Worm (Caenorhabditis elegans) whole organism, young adult: Measurements from ENCODE around the gene jtr-1.

Source experiments
- F33H1.4 ChIP-seq: fragments of 200-800 bp; sonication (Bioruptor generic); IDR thresholded peaks from 2 replicates; pipeline ENCODE4 v1.3.6; 2022; ENCODE audit warnings: missing genetic modification reagents, missing genetic modification characterization, missing compliant biosample characterization
- T26A5.8 ChIP-seq: sonication (generic microtip); optimal IDR thresholded peaks from 2 replicates; lab custom pipeline; 2016; ENCODE audit warnings: missing genetic modification characterization, missing compliant biosample characterization
- ama-1 ChIP-seq, 3 experiments: fragments of 150-350 bp in 1 of 3; sonication (generic microtip) in 2 of 3; optimal IDR thresholded peaks; 2 replicates each; lab custom pipeline; 2014 to 2018; ENCODE audit warnings: missing biosample characterization in 2 of 3, missing genetic modification characterization in 2 of 3, missing genetic modification reagents in 2 of 3
- aptf-2 ChIP-seq: fragments of 200-800 bp; sonication (Bioruptor generic); conservative IDR thresholded peaks from 2 replicates; pipeline ENCODE4 v1.3.6; 2022; ENCODE audit warnings: missing genetic modification reagents, missing genetic modification characterization, missing compliant biosample characterization
- attf-3 ChIP-seq: fragments of 200-800 bp; sonication (Bioruptor generic); conservative IDR thresholded peaks from 2 replicates; pipeline ENCODE4 v1.3.6; 2022; ENCODE audit warnings: missing genetic modification reagents, missing genetic modification characterization, missing compliant biosample characterization
- ceh-91 ChIP-seq: fragments of 200-800 bp; sonication (Bioruptor generic); IDR thresholded peaks from 2 replicates; pipeline ENCODE4 v1.3.6; 2022; ENCODE audit warnings: missing genetic modification reagents, missing genetic modification characterization, missing compliant biosample characterization
- efl-1 ChIP-seq: fragments of 150-350 bp; optimal IDR thresholded peaks from 2 replicates; lab custom pipeline; 2014; ENCODE audit warnings: missing biosample characterization, missing genetic modification reagents, missing genetic modification characterization
- madf-3 ChIP-seq: fragments of 200-800 bp; sonication (Bioruptor generic); IDR thresholded peaks from 2 replicates; pipeline ENCODE4 v1.3.6; 2022; ENCODE audit warnings: missing genetic modification reagents, missing genetic modification characterization, missing compliant biosample characterization
- nfya-1 ChIP-seq: sonication (generic microtip); optimal IDR thresholded peaks from 2 replicates; lab custom pipeline; 2017; ENCODE audit warnings: antibody characterized with exemption, missing compliant biosample characterization, missing genetic modification characterization, borderline replicate concordance; ENCODE audit not compliant: insufficient read depth
- pha-4 ChIP-seq: fragments of 150-350 bp; sonication (generic microtip); optimal IDR thresholded peaks from 2 replicates; lab custom pipeline; 2014; ENCODE audit warnings: missing biosample characterization, missing genetic modification reagents, missing genetic modification characterization
- rcor-1 ChIP-seq: fragments of 200-800 bp; sonication (Bioruptor generic); IDR thresholded peaks from 2 replicates; pipeline ENCODE4 v1.3.6; 2022; ENCODE audit warnings: missing genetic modification reagents, missing genetic modification characterization, missing compliant biosample characterization
- sea-2 ChIP-seq: fragments of 200-800 bp; sonication (Bioruptor generic); IDR thresholded peaks from 2 replicates; pipeline ENCODE4 v1.3.6; 2022; ENCODE audit warnings: missing genetic modification characterization, missing compliant biosample characterization
- xnd-1 ChIP-seq: sonication (generic microtip); optimal IDR thresholded peaks from 2 replicates; lab custom pipeline; 2016; ENCODE audit warnings: missing genotype, missing genetic modification reagents, missing genetic modification characterization, missing compliant biosample characterization
- zfh-2 ChIP-seq: fragments of 200-800 bp; sonication (Bioruptor generic); conservative IDR thresholded peaks from 2 replicates; pipeline ENCODE4 v1.3.6; 2022; ENCODE audit warnings: missing genetic modification reagents, missing genetic modification characterization, missing compliant biosample characterization

DNA sequence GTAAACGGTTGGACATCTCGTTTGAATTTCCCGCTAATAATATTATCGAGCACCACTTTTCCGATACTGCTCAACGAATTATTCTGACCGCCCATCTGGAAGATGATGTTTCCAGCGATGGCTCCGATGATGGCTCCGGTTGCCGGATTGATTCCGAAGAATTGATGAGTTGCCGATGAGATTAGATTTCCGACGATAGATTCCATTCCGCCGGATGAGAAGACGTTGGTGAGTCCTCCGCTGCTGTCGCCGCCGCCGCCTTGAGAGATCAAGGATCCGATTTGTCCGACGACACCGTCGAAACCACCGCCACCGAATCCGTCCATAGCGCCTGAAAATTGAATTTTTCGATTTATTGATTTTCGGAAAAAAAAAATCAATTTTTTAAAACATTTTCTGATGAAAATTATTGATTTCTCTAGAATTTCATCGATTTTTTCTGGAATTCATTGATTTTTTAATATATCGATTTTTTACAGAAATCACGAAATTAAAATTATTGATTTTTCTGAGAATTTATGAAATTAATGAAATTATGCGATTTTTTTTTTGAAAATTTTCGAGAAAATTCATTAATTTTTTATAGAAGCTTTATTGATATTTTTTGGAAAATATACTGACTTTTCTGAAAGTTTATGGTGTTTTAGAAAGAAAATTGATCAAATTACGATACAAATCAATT lies 23.4 kb downstream of the jtr-1 start:
- TF ChIP-seq madf-3 (GFP tag; lab: Robert Waterston, UW) = no peak
- TF ChIP-seq T26A5.8 = no peak
- no peak for TF ChIP-seq attf-3
- TF ChIP-seq efl-1 = no peak
- no peak for TF ChIP-seq xnd-1
- TF ChIP-seq sea-2 (GFP tag; lab: Robert Waterston, UW) = no peak
- TF ChIP-seq ceh-91 (GFP tag; lab: Robert Waterston, UW) = no peak
- TF ChIP-seq rcor-1 (GFP tag; lab: Robert Waterston, UW) = no peak
- no peak for TF ChIP-seq pha-4 (tag; lab: Kevin White, UChicago)
- TF ChIP-seq aptf-2 = no peak
- no peak for TF ChIP-seq ama-1 (optimal IDR thresholded peaks at IDR 0.05; lab: Kevin White, UChicago)
- TF ChIP-seq ama-1 (GFP tag; optimal IDR thresholded peaks at IDR 0.05; lab: Kevin White, UChicago) = no peak
- TF ChIP-seq nfya-1 = no peak
- TF ChIP-seq zfh-2 = peak; percentile 52
- TF ChIP-seq F33H1.4 (GFP tag; lab: Robert Waterston, UW) = no peak
